Worm (Caenorhabditis elegans) whole organism, L2 larva: ENCODE data around the gene fard-1.

Source experiments
- Y55F3AM.14 ChIP-seq: fragments of 200-800 bp; sonication (Bioruptor generic); optimal IDR thresholded peaks from 2 replicates; lab custom pipeline; 2018; ENCODE audit warnings: mild to moderate bottlenecking, missing genetic modification characterization, missing compliant biosample characterization
- ZK546.5 ChIP-seq: sonication (generic microtip); optimal IDR thresholded peaks from 2 replicates; lab custom pipeline; 2017; ENCODE audit warnings: missing biosample characterization, missing genetic modification characterization
- ama-1 ChIP-seq: fragments of 150-350 bp; optimal IDR thresholded peaks from 2 replicates; lab custom pipeline; 2018; ENCODE audit warnings: inconsistent platforms
- egl-27 ChIP-seq: sonication (generic microtip); optimal IDR thresholded peaks from 3 replicates; lab custom pipeline; 2017; ENCODE audit warnings: missing biosample characterization, missing genetic modification reagents, missing genetic modification characterization
- fos-1 ChIP-seq: fragments of 150-350 bp; optimal IDR thresholded peaks from 2 replicates; lab custom pipeline; 2014; ENCODE audit warnings: missing biosample characterization, missing genetic modification characterization
- lin-39 ChIP-seq: fragments of 150-350 bp; optimal IDR thresholded peaks from 2 replicates; lab custom pipeline; 2014; ENCODE audit warnings: missing biosample characterization, missing genetic modification reagents, missing genetic modification characterization
- mab-5 ChIP-seq: fragments of 150-350 bp; optimal IDR thresholded peaks from 2 replicates; lab custom pipeline; 2014; ENCODE audit warnings: missing biosample characterization, missing genetic modification characterization
- mdl-1 ChIP-seq, 2 experiments: fragments of 150-350 bp in 1 of 2; sonication (generic microtip) in 1 of 2; optimal IDR thresholded peaks; 2 replicates each; lab custom pipeline; 2017; ENCODE audit warnings: missing biosample characterization in 2 of 2, missing genetic modification characterization in 2 of 2
- nhr-11 ChIP-seq: fragments of 150-350 bp; optimal IDR thresholded peaks from 2 replicates; lab custom pipeline; 2014; ENCODE audit warnings: missing biosample characterization, missing genetic modification characterization
- nhr-25 ChIP-seq: fragments of 150-350 bp; sonication (generic microtip); optimal IDR thresholded peaks from 3 replicates; lab custom pipeline; 2014; ENCODE audit warnings: missing biosample characterization, missing genetic modification characterization
- unc-39 ChIP-seq: fragments of 150-350 bp; optimal IDR thresholded peaks from 2 replicates; lab custom pipeline; 2014; ENCODE audit warnings: missing biosample characterization, missing genetic modification characterization
- unc-55 ChIP-seq: fragments of 150-350 bp; sonication (generic microtip); optimal IDR thresholded peaks from 3 replicates; lab custom pipeline; 2014; ENCODE audit warnings: missing biosample characterization, missing genetic modification reagents, missing genetic modification characterization
- zag-1 ChIP-seq: fragments of 150-350 bp; optimal IDR thresholded peaks from 2 replicates; lab custom pipeline; 2014; ENCODE audit warnings: missing biosample characterization, missing genetic modification characterization
- ztf-4 ChIP-seq: fragments of 150-350 bp; optimal IDR thresholded peaks from 2 replicates; lab custom pipeline; 2014; ENCODE audit warnings: missing biosample characterization, missing genetic modification characterization

- TF ChIP-seq nhr-11 (tag; lab: Kevin White, UChicago) (no peak), mdl-1 (tag; optimal IDR thresholded peaks at IDR 0.05; lab: Kevin White, UChicago) (no peak), zag-1 (tag; lab: Kevin White, UChicago) (no peak), fos-1 (tag; lab: Kevin White, UChicago) (peak; percentile 78), Y55F3AM.14 (no peak), ZK546.5 (tag; lab: Kevin White, UChicago) (no peak), nhr-25 (tag; lab: Kevin White, UChicago) (no peak), unc-55 (GFP tag; lab: Kevin White, UChicago) (no peak), ztf-4 (tag; lab: Kevin White, UChicago) (no peak), lin-39 (tag; lab: Kevin White, UChicago) (no peak), ama-1 (no peak), unc-39 (tag; lab: Kevin White, UChicago) (no peak), mab-5 (tag; lab: Kevin White, UChicago) (no peak), egl-27 (tag; lab: Kevin White, UChicago) (no peak)
Observed at ce11 chrX:2931852-2932251, 1.3 kb upstream of the fard-1 start.
